Worm (Caenorhabditis elegans) whole organism, L1 larva: Measurements from ENCODE around the gene Y73C8C.4.

Experiments used
- C04F5.9 ChIP-seq: sonication (generic microtip); optimal IDR thresholded peaks from 2 replicates; lab custom pipeline; 2016; ENCODE audit warnings: missing genetic modification characterization, missing compliant biosample characterization
- ama-1 ChIP-seq: fragments of 150-350 bp; optimal IDR thresholded peaks from 2 replicates; lab custom pipeline; 2014
- ceh-90 ChIP-seq: sonication (generic microtip); optimal IDR thresholded peaks from 2 replicates; lab custom pipeline; 2016; ENCODE audit warnings: missing genetic modification characterization, missing compliant biosample characterization
- efl-1 ChIP-seq, 4 experiments: fragments of 150-350 bp; optimal IDR thresholded peaks in 3 of 4; peaks in 1 of 4; 1 replicate in 1 of 4; 2 replicates in 3 of 4; lab custom pipeline; 2014; ENCODE audit warnings: missing biosample characterization in 2 of 4, missing genetic modification characterization in 2 of 4, missing genetic modification reagents in 2 of 4
- fkh-10 ChIP-seq: sonication (generic microtip); optimal IDR thresholded peaks from 2 replicates; lab custom pipeline; 2017; ENCODE audit warnings: missing biosample characterization, missing genetic modification reagents, missing genetic modification characterization
- lin-13 ChIP-seq: fragments of 150-350 bp; optimal IDR thresholded peaks from 2 replicates; lab custom pipeline; 2014; ENCODE audit warnings: missing biosample characterization, missing genetic modification reagents, missing genetic modification characterization
- lin-39 ChIP-seq: fragments of 150-350 bp; optimal IDR thresholded peaks from 2 replicates; lab custom pipeline; 2014; ENCODE audit warnings: missing biosample characterization, missing genetic modification reagents, missing genetic modification characterization
- mdl-1 ChIP-seq, 2 experiments: fragments of 150-350 bp; optimal IDR thresholded peaks; 2 replicates each; lab custom pipeline; 2014 to 2017; ENCODE audit warnings: missing biosample characterization in 2 of 2, missing genetic modification characterization in 2 of 2, inconsistent platforms in 1 of 2
- mep-1 ChIP-seq: fragments of 150-350 bp; optimal IDR thresholded peaks from 2 replicates; lab custom pipeline; 2014; ENCODE audit warnings: missing biosample characterization, missing genetic modification characterization
- nhr-19 ChIP-seq: fragments of 200-800 bp; sonication (Bioruptor generic); conservative IDR thresholded peaks from 2 replicates; pipeline ENCODE4 v1.3.6; 2022; ENCODE audit warnings: missing genetic modification characterization, missing compliant biosample characterization
- sox-4 ChIP-seq: sonication (generic microtip); optimal IDR thresholded peaks from 2 replicates; lab custom pipeline; 2016; ENCODE audit warnings: missing genetic modification characterization, missing compliant biosample characterization
- unc-30 ChIP-seq: sonication (generic microtip); optimal IDR thresholded peaks from 2 replicates; lab custom pipeline; 2017; ENCODE audit warnings: missing biosample characterization, missing genetic modification characterization
- ztf-4 ChIP-seq: fragments of 150-350 bp; optimal IDR thresholded peaks from 2 replicates; lab custom pipeline; 2014; ENCODE audit warnings: missing biosample characterization, missing genetic modification characterization

ce11 chrV:3086260-3086659 is 15.7 kb downstream of the Y73C8C.4 start, which contains the start of gene srt-8:
- TF ChIP-seq ama-1 (no peak), lin-39 (tag; lab: Kevin White, UChicago) (no peak), lin-13 (GFP tag; lab: Kevin White, UChicago) (no peak), ceh-90 (no peak), sox-4 (tag; lab: Kevin White, UChicago) (no peak), fkh-10 (GFP tag; lab: Kevin White, UChicago) (no peak), C04F5.9 (tag; lab: Kevin White, UChicago) (no peak), mdl-1 (tag; optimal IDR thresholded peaks at IDR 0.05; lab: Kevin White, UChicago) (no peak), efl-1 (optimal IDR thresholded peaks at IDR 0.05; lab: Kevin White, UChicago) (no peak), efl-1 (GFP tag; optimal IDR thresholded peaks at IDR 0.05 in 1 of 2; lab: Kevin White, UChicago) (no peak), ztf-4 (no peak), unc-30 (no peak), nhr-19 (GFP tag; lab: Robert Waterston, UW) (no peak), mep-1 (tag; lab: Kevin White, UChicago) (no peak)
